Worm (Caenorhabditis elegans) whole organism, young adult: Measurements from ENCODE around the gene str-144.

Source experiments
- C06A6.2 ChIP-seq: fragments of 200-800 bp; sonication (Bioruptor generic); conservative IDR thresholded peaks from 2 replicates; pipeline ENCODE4 v1.3.6; 2022; ENCODE audit warnings: missing genetic modification characterization, missing compliant biosample characterization
- C17E4.6 ChIP-seq: fragments of 200-800 bp; sonication (Bioruptor generic); IDR thresholded peaks from 2 replicates; pipeline ENCODE4 v1.3.6; 2022; ENCODE audit warnings: missing genetic modification reagents, missing genetic modification characterization, missing compliant biosample characterization
- F10E7.11 ChIP-seq: sonication (generic microtip); optimal IDR thresholded peaks from 2 replicates; lab custom pipeline; 2017; ENCODE audit warnings: mild to moderate bottlenecking, missing genetic modification characterization, moderate library complexity, missing compliant biosample characterization
- F57A8.1 ChIP-seq: fragments of 200-800 bp; sonication (Bioruptor generic); optimal IDR thresholded peaks from 2 replicates; lab custom pipeline; 2018; ENCODE audit warnings: mild to moderate bottlenecking, missing genetic modification characterization, moderate library complexity, missing compliant biosample characterization
- T26A5.8 ChIP-seq: sonication (generic microtip); optimal IDR thresholded peaks from 2 replicates; lab custom pipeline; 2016; ENCODE audit warnings: missing genetic modification characterization, missing compliant biosample characterization
- Y79H2A.3 ChIP-seq: fragments of 200-800 bp; sonication (Bioruptor generic); conservative IDR thresholded peaks from 2 replicates; pipeline ENCODE4 v1.3.6; 2022; ENCODE audit warnings: missing genetic modification reagents, missing genetic modification characterization, missing compliant biosample characterization
- Y95B8A.8 ChIP-seq: fragments of 200-800 bp; sonication (Bioruptor generic); IDR thresholded peaks from 2 replicates; pipeline ENCODE4 v1.3.6; 2022; ENCODE audit warnings: missing genetic modification reagents, missing genetic modification characterization, missing compliant biosample characterization
- ZK185.1 ChIP-seq: sonication (generic microtip); optimal IDR thresholded peaks from 2 replicates; lab custom pipeline; 2016; ENCODE audit warnings: mild to moderate bottlenecking, missing genetic modification characterization, missing compliant biosample characterization; ENCODE audit not compliant: poor library complexity, severe bottlenecking
- akir-1 ChIP-seq: fragments of 200-800 bp; sonication (Bioruptor generic); optimal IDR thresholded peaks from 2 replicates; lab custom pipeline; 2018; ENCODE audit warnings: mild to moderate bottlenecking, missing genetic modification characterization, moderate library complexity, missing compliant biosample characterization
- attf-6 ChIP-seq: fragments of 200-800 bp; sonication (Bioruptor generic); IDR thresholded peaks from 2 replicates; pipeline ENCODE4 v1.3.6; 2022; ENCODE audit warnings: missing genetic modification reagents, missing genetic modification characterization, missing compliant biosample characterization
- cebp-1 ChIP-seq, 2 experiments: fragments of 200-800 bp in 1 of 2; sonication (Bioruptor generic) in 1 of 2; sonication (generic microtip) in 1 of 2; IDR thresholded peaks in 1 of 2; optimal IDR thresholded peaks in 1 of 2; 2 replicates each; pipeline versions ENCODE4 v1.3.6 to Lab custom; 2017 to 2022; ENCODE audit warnings: missing compliant biosample characterization in 2 of 2, missing genetic modification characterization in 2 of 2, mild to moderate bottlenecking in 1 of 2, missing genetic modification reagents in 1 of 2, moderate library complexity in 1 of 2
- cebp-2 ChIP-seq: fragments of 200-800 bp; sonication (Bioruptor generic); IDR thresholded peaks from 2 replicates; pipeline ENCODE4 v1.3.6; 2022; ENCODE audit warnings: missing genetic modification characterization, missing compliant biosample characterization
- ceh-27 ChIP-seq: fragments of 200-800 bp; sonication (Bioruptor generic); optimal IDR thresholded peaks from 2 replicates; lab custom pipeline; 2018; ENCODE audit warnings: mild to moderate bottlenecking, missing genetic modification characterization, moderate library complexity, missing compliant biosample characterization
- dox-1 ChIP-seq: fragments of 200-800 bp; sonication (Bioruptor generic); IDR thresholded peaks from 2 replicates; pipeline ENCODE4 v1.3.6; 2022; ENCODE audit warnings: missing genetic modification reagents, missing genetic modification characterization, missing compliant biosample characterization
- gei-17 ChIP-seq: fragments of 200-800 bp; sonication (Bioruptor generic); optimal IDR thresholded peaks from 2 replicates; lab custom pipeline; 2018; ENCODE audit warnings: mild to moderate bottlenecking, missing genetic modification characterization, missing compliant biosample characterization
- hmg-1.2 ChIP-seq: fragments of 200-800 bp; sonication (Bioruptor generic); IDR thresholded peaks from 2 replicates; pipeline ENCODE4 v1.3.6; 2022; ENCODE audit warnings: missing genetic modification reagents, missing genetic modification characterization, missing compliant biosample characterization
- hmg-20 ChIP-seq: fragments of 200-800 bp; sonication (Bioruptor generic); IDR thresholded peaks from 2 replicates; pipeline ENCODE4 v1.3.6; 2022; ENCODE audit warnings: missing genetic modification reagents, missing genetic modification characterization, missing compliant biosample characterization
- hrde-1 ChIP-seq: sonication (generic microtip); optimal IDR thresholded peaks from 2 replicates; lab custom pipeline; 2016; ENCODE audit warnings: missing genetic modification characterization, mild to moderate bottlenecking, missing compliant biosample characterization, moderate library complexity, missing genotype, missing genetic modification reagents, borderline replicate concordance
- hsf-1 ChIP-seq: fragments of 200-800 bp; sonication (Bioruptor generic); IDR thresholded peaks from 2 replicates; pipeline ENCODE4 v1.3.6; 2022; ENCODE audit warnings: missing genetic modification reagents, missing genetic modification characterization, missing compliant biosample characterization
- lin-26 ChIP-seq: fragments of 200-800 bp; sonication (Bioruptor generic); IDR thresholded peaks from 2 replicates; pipeline ENCODE4 v1.3.6; 2022; ENCODE audit warnings: missing genetic modification reagents, missing genetic modification characterization, missing compliant biosample characterization
- lin-54 ChIP-seq: fragments of 200-800 bp; sonication (Bioruptor generic); optimal IDR thresholded peaks from 2 replicates; lab custom pipeline; 2018; ENCODE audit warnings: mild to moderate bottlenecking, missing genetic modification characterization, missing compliant biosample characterization
- lir-1 ChIP-seq: fragments of 200-800 bp; sonication (Bioruptor generic); conservative IDR thresholded peaks from 2 replicates; pipeline ENCODE4 v1.3.6; 2022; ENCODE audit warnings: missing genetic modification reagents, missing genetic modification characterization, missing compliant biosample characterization
- madf-6 ChIP-seq: fragments of 200-800 bp; sonication (Bioruptor generic); IDR thresholded peaks from 2 replicates; pipeline ENCODE4 v1.3.6; 2022; ENCODE audit warnings: missing genetic modification reagents, missing genetic modification characterization, missing compliant biosample characterization
- madf-8 ChIP-seq: fragments of 200-800 bp; sonication (Bioruptor generic); conservative IDR thresholded peaks from 2 replicates; pipeline ENCODE4 v1.3.6; 2022; ENCODE audit warnings: missing genetic modification reagents, missing genetic modification characterization, missing compliant biosample characterization
- mel-28 ChIP-seq: sonication (generic microtip); optimal IDR thresholded peaks from 2 replicates; lab custom pipeline; 2016; ENCODE audit warnings: borderline replicate concordance, mild to moderate bottlenecking, missing genetic modification characterization, missing compliant biosample characterization
- nfya-1 ChIP-seq: sonication (generic microtip); optimal IDR thresholded peaks from 2 replicates; lab custom pipeline; 2017; ENCODE audit warnings: antibody characterized with exemption, missing compliant biosample characterization, missing genetic modification characterization, borderline replicate concordance; ENCODE audit not compliant: insufficient read depth
- nfya-2 ChIP-seq: fragments of 200-800 bp; sonication (Bioruptor generic); IDR thresholded peaks from 2 replicates; pipeline ENCODE4 v1.3.6; 2022; ENCODE audit warnings: missing genetic modification reagents, missing genetic modification characterization, missing compliant biosample characterization
- pbrm-1 ChIP-seq: fragments of 200-800 bp; sonication (Bioruptor generic); IDR thresholded peaks from 2 replicates; pipeline ENCODE4 v1.3.6; 2022; ENCODE audit warnings: missing genetic modification reagents, missing genetic modification characterization, missing compliant biosample characterization
- rcor-1 ChIP-seq: fragments of 200-800 bp; sonication (Bioruptor generic); IDR thresholded peaks from 2 replicates; pipeline ENCODE4 v1.3.6; 2022; ENCODE audit warnings: missing genetic modification reagents, missing genetic modification characterization, missing compliant biosample characterization
- sea-2 ChIP-seq: fragments of 200-800 bp; sonication (Bioruptor generic); IDR thresholded peaks from 2 replicates; pipeline ENCODE4 v1.3.6; 2022; ENCODE audit warnings: missing genetic modification characterization, missing compliant biosample characterization
- snpc-1.1 ChIP-seq: sonication (generic microtip); optimal IDR thresholded peaks from 2 replicates; lab custom pipeline; 2017; ENCODE audit warnings: missing genetic modification characterization, mild to moderate bottlenecking, missing compliant biosample characterization, antibody characterized with exemption, moderate library complexity, missing genotype, missing genetic modification reagents; ENCODE audit not compliant: insufficient read depth
- snpc-4 ChIP-seq, 5 experiments: fragments of 150-350 bp in 1 of 5; sonication (generic microtip) in 4 of 5; optimal IDR thresholded peaks; 2 replicates each; lab custom pipeline; 2014 to 2018; ENCODE audit warnings: missing genetic modification characterization in 5 of 5, missing biosample characterization in 3 of 5, antibody characterized with exemption in 2 of 5, mild to moderate bottlenecking in 2 of 5, missing compliant biosample characterization in 2 of 5, missing genotype in 2 of 5, moderate library complexity in 2 of 5, missing genetic modification reagents in 1 of 5
- somi-1 ChIP-seq: fragments of 200-800 bp; sonication (Bioruptor generic); optimal IDR thresholded peaks from 2 replicates; lab custom pipeline; 2018; ENCODE audit warnings: mild to moderate bottlenecking, missing genetic modification characterization, missing compliant biosample characterization
- sptf-2 ChIP-seq: fragments of 200-800 bp; sonication (Bioruptor generic); optimal IDR thresholded peaks from 2 replicates; lab custom pipeline; 2018; ENCODE audit warnings: mild to moderate bottlenecking, missing genetic modification characterization, missing compliant biosample characterization
- tlf-1 ChIP-seq: fragments of 200-800 bp; sonication (Bioruptor generic); optimal IDR thresholded peaks from 2 replicates; lab custom pipeline; 2018; ENCODE audit warnings: mild to moderate bottlenecking, missing genetic modification characterization, missing compliant biosample characterization
- zfh-2 ChIP-seq: fragments of 200-800 bp; sonication (Bioruptor generic); conservative IDR thresholded peaks from 2 replicates; pipeline ENCODE4 v1.3.6; 2022; ENCODE audit warnings: missing genetic modification reagents, missing genetic modification characterization, missing compliant biosample characterization
- ztf-25 ChIP-seq: fragments of 200-800 bp; sonication (Bioruptor generic); IDR thresholded peaks from 2 replicates; pipeline ENCODE4 v1.3.6; 2022; ENCODE audit warnings: missing genetic modification reagents, missing genetic modification characterization, missing compliant biosample characterization
- ztf-3 ChIP-seq: fragments of 200-800 bp; sonication (Bioruptor generic); optimal IDR thresholded peaks from 2 replicates; lab custom pipeline; 2018; ENCODE audit warnings: mild to moderate bottlenecking, missing genetic modification characterization, missing compliant biosample characterization

Gene str-144

DNA sequence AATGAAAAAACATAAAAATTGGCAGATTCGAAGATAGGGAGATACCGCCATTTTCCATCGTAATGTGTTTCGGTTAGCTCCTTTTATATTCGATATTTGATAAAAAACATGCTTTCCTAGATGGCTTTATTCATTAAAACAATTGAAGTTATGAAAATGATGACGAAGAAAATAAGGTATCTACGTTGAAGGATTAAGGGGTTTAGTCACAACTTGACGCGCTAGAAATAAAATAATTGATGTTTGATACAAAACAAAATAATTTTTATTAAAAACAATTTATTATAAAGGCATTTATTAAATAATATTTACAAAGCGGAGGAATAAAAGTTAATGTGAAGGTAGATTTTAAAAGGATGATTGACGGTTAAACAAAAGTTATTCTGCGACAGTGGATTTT lies 18.6 kb upstream of the str-144 start, which contains the start of gene str-130:
str-130 (minus strand) TSS at position 101 of the 400 bp plus-strand sequence.
- TF ChIP-seq ZK185.1 (tag; lab: Kevin White, UChicago): no peak
- TF ChIP-seq rcor-1 (GFP tag; lab: Robert Waterston, UW): no peak
- TF ChIP-seq nfya-1 (tag; lab: Kevin White, UChicago): no peak
- no peak for TF ChIP-seq mel-28 (tag; lab: Kevin White, UChicago)
- TF ChIP-seq ztf-25: no peak
- TF ChIP-seq lin-54 (GFP tag; lab: Kevin White, UChicago): no peak
- TF ChIP-seq C17E4.6 (GFP tag; lab: Robert Waterston, UW): no peak

DNA sequence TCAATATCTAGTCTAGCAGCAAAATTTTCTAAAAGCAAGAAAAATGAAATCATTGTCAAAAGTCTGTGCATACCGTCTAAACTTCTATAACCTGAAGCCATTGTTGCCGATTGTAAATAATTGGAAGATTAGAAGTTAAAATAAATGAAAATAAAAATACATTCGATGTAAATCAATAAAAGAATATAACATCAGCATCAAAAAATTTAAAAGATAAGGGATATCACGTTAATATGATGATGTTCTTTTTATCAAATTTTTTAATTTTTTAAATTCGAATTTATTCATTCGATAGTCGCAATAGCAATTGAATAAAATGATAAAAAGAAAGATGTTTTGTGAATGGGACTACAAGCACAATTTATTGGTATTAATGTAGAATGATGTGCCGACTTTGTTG lies 13.2 kb upstream of the str-144 start, which contains the start of gene C09H5.7:
C09H5.7 (minus strand) TSS at position 101 of the 400 bp plus-strand sequence.
- TF ChIP-seq madf-8 (GFP tag; lab: Robert Waterston, UW): no peak
- no peak for TF ChIP-seq hrde-1
- no peak for TF ChIP-seq Y79H2A.3 (GFP tag; lab: Robert Waterston, UW)
- no peak for TF ChIP-seq madf-6

DNA sequence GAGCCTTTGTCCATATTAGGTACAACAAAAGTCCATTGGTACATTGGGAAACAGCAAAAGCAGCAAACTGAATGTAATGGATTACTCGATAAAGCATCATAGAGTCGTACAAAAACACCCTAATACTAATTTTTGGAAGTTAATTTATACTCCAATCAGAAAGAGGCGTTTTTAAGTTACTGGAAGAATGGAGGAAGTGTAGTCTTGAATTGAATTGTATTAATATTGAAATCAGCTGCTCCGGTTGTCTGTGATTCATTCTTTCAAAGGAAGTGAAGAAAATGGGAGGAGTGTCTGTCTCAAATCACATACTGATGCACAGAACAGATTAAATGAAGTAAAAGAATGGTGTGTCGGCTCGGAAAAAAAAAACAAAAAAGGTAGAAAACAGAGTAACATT lies 9.6 kb upstream of the str-144 start, which contains the start of gene str-131:
str-131 (minus strand) TSS at position 101 of the 400 bp plus-strand sequence.
- no peak for TF ChIP-seq cebp-1 (GFP tag; IDR thresholded peaks at IDR 0.05; lab: Robert Waterston, UW)
- no peak for TF ChIP-seq cebp-1 (tag; optimal IDR thresholded peaks at IDR 0.05; lab: Kevin White, UChicago)
- no peak for TF ChIP-seq cebp-2 (GFP tag; lab: Robert Waterston, UW)
- no peak for TF ChIP-seq pbrm-1
- no peak for TF ChIP-seq zfh-2 (GFP tag; lab: Robert Waterston, UW)
- no peak for TF ChIP-seq attf-6 (GFP tag; lab: Robert Waterston, UW)
- no peak for TF ChIP-seq sea-2
- TF ChIP-seq tlf-1 (GFP tag; lab: Kevin White, UChicago): no peak
- TF ChIP-seq Y79H2A.3 (GFP tag; lab: Robert Waterston, UW): no peak
- no peak for TF ChIP-seq gei-17
- no peak for TF ChIP-seq lin-26 (GFP tag; lab: Robert Waterston, UW)
- TF ChIP-seq T26A5.8: no peak
- no peak for TF ChIP-seq Y95B8A.8 (GFP tag; lab: Robert Waterston, UW)
- TF ChIP-seq somi-1 (GFP tag; lab: Kevin White, UChicago): no peak

DNA sequence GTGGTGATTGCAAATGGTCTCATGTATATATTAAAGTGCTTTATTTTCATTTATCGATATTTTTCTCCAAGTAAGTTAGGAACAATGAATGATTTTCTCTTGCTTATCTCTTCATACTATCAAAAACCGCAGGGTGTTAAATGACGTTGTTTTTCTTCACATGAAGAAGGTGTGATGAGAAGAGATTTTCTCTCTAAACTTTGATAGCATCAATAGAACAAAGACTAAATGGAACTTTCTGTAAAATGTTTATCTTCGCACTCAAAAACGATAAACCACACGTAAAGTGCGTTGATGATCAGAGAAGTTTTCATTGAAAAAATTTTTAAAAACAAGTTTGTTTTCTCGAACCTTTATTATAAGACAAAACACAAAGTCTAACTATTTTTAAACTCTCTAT lies 7.9 kb upstream of the str-144 start:
- TF ChIP-seq nfya-1 (tag; lab: Kevin White, UChicago) (no peak), hsf-1 (GFP tag; lab: Robert Waterston, UW) (no peak), nfya-2 (GFP tag; lab: Robert Waterston, UW) (no peak), snpc-1.1 (tag; lab: Kevin White, UChicago) (no peak), F10E7.11 (tag; lab: Kevin White, UChicago) (no peak), gei-17 (no peak), akir-1 (GFP tag; lab: Kevin White, UChicago) (no peak), Y95B8A.8 (GFP tag; lab: Robert Waterston, UW) (no peak)

DNA sequence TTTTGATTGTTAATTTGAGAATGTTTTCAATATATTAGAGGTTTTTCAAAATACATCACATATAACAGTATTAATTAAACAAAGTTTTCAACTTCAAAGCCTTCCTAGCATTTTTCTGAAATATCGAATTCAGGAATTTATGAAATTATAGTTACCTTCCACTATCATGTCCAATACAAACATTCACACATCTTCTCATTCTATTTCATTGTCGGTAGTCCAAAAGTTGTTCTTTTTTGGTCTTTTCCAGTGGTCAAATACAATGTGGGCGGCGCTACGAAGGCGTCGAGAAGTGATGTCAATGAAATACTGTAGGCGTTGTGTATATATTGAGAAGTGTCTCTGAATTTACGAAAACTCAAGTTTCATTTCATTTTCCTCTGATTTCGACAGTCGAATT lies 3.8 kb upstream of the str-144 start, which contains the start of gene catp-3:
catp-3 (plus strand) TSS at position 301 of the 400 bp plus-strand sequence.
- TF ChIP-seq hmg-20: no peak
- TF ChIP-seq hmg-1.2 (GFP tag; lab: Robert Waterston, UW): no peak
- TF ChIP-seq zfh-2 (GFP tag; lab: Robert Waterston, UW): no peak
- no peak for TF ChIP-seq ztf-3 (GFP tag; lab: Kevin White, UChicago)
- TF ChIP-seq snpc-4 (GFP tag; optimal IDR thresholded peaks at IDR 0.05; lab: Kevin White, UChicago): no peak
- TF ChIP-seq snpc-4 (tag; optimal IDR thresholded peaks at IDR 0.05; lab: Kevin White, UChicago): no peak
- TF ChIP-seq sptf-2: no peak
- no peak for TF ChIP-seq ceh-27 (GFP tag; lab: Kevin White, UChicago)
- no peak for TF ChIP-seq lir-1 (GFP tag; lab: Robert Waterston, UW)
- no peak for TF ChIP-seq dox-1 (GFP tag; lab: Robert Waterston, UW)
- no peak for TF ChIP-seq F57A8.1 (GFP tag; lab: Kevin White, UChicago)
- no peak for TF ChIP-seq C06A6.2
- no peak for TF ChIP-seq somi-1 (GFP tag; lab: Kevin White, UChicago)
